Worm (Caenorhabditis elegans) whole organism, L3 larva: ENCODE results near the gene dtmk-1.

ENCODE experiments used
- ama-1 ChIP-seq: fragments of 150-350 bp; optimal IDR thresholded peaks from 2 replicates; lab custom pipeline; 2018
- daf-12 ChIP-seq: fragments of 150-350 bp; optimal IDR thresholded peaks from 2 replicates; lab custom pipeline; 2014; ENCODE audit warnings: missing biosample characterization, missing genetic modification reagents, missing genetic modification characterization
- fos-1 ChIP-seq: fragments of 150-350 bp; optimal IDR thresholded peaks from 2 replicates; lab custom pipeline; 2014; ENCODE audit warnings: missing biosample characterization, missing genetic modification characterization
- mdl-1 ChIP-seq: fragments of 150-350 bp; optimal IDR thresholded peaks from 2 replicates; lab custom pipeline; 2014; ENCODE audit warnings: missing biosample characterization, missing genetic modification characterization
- mml-1 ChIP-seq: fragments of 150-350 bp; sonication (generic microtip); optimal IDR thresholded peaks from 3 replicates; lab custom pipeline; 2014; ENCODE audit warnings: missing biosample characterization, missing genetic modification characterization
- nfya-1 ChIP-seq: sonication (generic microtip); optimal IDR thresholded peaks from 2 replicates; lab custom pipeline; 2017; ENCODE audit warnings: missing genetic modification characterization, mild to moderate bottlenecking, missing compliant biosample characterization, antibody characterized with exemption, moderate library complexity; ENCODE audit not compliant: insufficient read depth
- pha-4 ChIP-seq: fragments of 150-350 bp; optimal IDR thresholded peaks from 2 replicates; lab custom pipeline; 2014; ENCODE audit warnings: missing biosample characterization, missing genetic modification reagents, missing genetic modification characterization
- pqm-1 ChIP-seq: fragments of 150-350 bp; optimal IDR thresholded peaks from 2 replicates; lab custom pipeline; 2017; ENCODE audit warnings: missing biosample characterization, missing genetic modification characterization, inconsistent platforms
- unc-62 ChIP-seq: fragments of 150-350 bp; sonication (generic microtip); optimal IDR thresholded peaks from 4 replicates; lab custom pipeline; 2014; ENCODE audit warnings: missing biosample characterization, missing genetic modification reagents, missing genetic modification characterization
- zag-1 ChIP-seq: fragments of 150-350 bp; optimal IDR thresholded peaks from 2 replicates; lab custom pipeline; 2014; ENCODE audit warnings: missing biosample characterization, missing genetic modification characterization

DNA sequence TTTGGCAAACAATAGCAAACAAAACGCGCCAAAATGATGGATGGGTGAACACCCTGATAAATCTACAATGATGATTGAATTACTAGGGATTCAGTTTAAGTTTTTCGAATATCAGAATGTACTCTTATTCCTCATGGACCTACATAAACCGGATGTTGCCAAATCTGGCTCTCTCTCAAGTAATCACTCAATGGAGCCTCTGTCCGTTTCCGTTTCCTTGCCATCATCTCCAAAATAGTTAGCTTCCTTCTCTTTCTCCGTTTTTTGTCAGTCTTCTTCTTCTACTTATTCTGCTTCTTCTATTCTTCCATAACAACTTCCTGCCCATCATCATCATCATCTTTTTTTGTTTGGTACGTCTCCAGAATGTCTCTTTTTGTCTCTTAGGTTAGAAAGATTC lies 1.6 kb downstream of the dtmk-1 start:
- TF ChIP-seq zag-1 (tag; lab: Kevin White, UChicago) (no peak), unc-62 (GFP tag; lab: Kevin White, UChicago) (no peak), mml-1 (no peak), daf-12 (tag; lab: Kevin White, UChicago) (no peak), pqm-1 (peak; percentile 56), fos-1 (tag; lab: Kevin White, UChicago) (no peak), mdl-1 (tag; lab: Kevin White, UChicago) (no peak), pha-4 (no peak), ama-1 (no peak), nfya-1 (no peak)
